Fruit fly (Drosophila melanogaster) whole organism, embryonic: ENCODE data around the gene CG44158.
A peak's percentile ranks its signal among the peaks of the same experiment; 100 is the strongest.

ENCODE experiments used
- BEAF-32 ChIP-seq: fragments of 200-800 bp; sonication (Bioruptor generic); optimal IDR thresholded peaks from 3 replicates; lab custom pipeline; 2017; ENCODE audit warnings: missing biosample characterization, missing genetic modification characterization, mild to moderate bottlenecking, moderate library complexity, missing genetic modification reagents
- CG11696 ChIP-seq: fragments of 200-800 bp; sonication (Bioruptor generic); IDR thresholded peaks from 2 replicates; pipeline ENCODE4 v1.3.6; 2022; ENCODE audit warnings: missing biosample characterization, missing genetic modification characterization
- CG12236 ChIP-seq: fragments of 200-800 bp; sonication (Bioruptor generic); optimal IDR thresholded peaks from 2 replicates; lab custom pipeline; 2016; ENCODE audit warnings: missing biosample characterization, missing genetic modification characterization
- CG13123 ChIP-seq: fragments of 200-800 bp; sonication (Bioruptor generic); optimal IDR thresholded peaks from 2 replicates; lab custom pipeline; 2016; ENCODE audit warnings: missing biosample characterization, missing genetic modification characterization
- CG14667 ChIP-seq: fragments of 200-800 bp; sonication (Bioruptor generic); IDR thresholded peaks from 2 replicates; pipeline ENCODE4 v1.3.6; 2022; ENCODE audit warnings: missing biosample characterization, missing genetic modification characterization
- CG14710 ChIP-seq: fragments of 200-800 bp; sonication (Bioruptor generic); optimal IDR thresholded peaks from 3 replicates; lab custom pipeline; 2019; ENCODE audit warnings: missing biosample characterization, mild to moderate bottlenecking, missing genetic modification characterization, moderate library complexity
- CG1832 ChIP-seq: fragments of 200-800 bp; sonication (Bioruptor generic); optimal IDR thresholded peaks from 2 replicates; lab custom pipeline; 2017; ENCODE audit warnings: missing biosample characterization, mild to moderate bottlenecking, missing genetic modification characterization, inconsistent platforms
- CG18599 ChIP-seq: fragments of 200-800 bp; sonication (Bioruptor generic); optimal IDR thresholded peaks from 3 replicates; lab custom pipeline; 2017; ENCODE audit warnings: missing biosample characterization, missing genetic modification characterization, mild to moderate bottlenecking, moderate library complexity, missing genetic modification reagents
- CG2202 ChIP-seq: fragments of 200-800 bp; sonication (Bioruptor generic); optimal IDR thresholded peaks from 2 replicates; lab custom pipeline; 2018; ENCODE audit warnings: missing biosample characterization, mild to moderate bottlenecking, missing genetic modification characterization
- CG3065 ChIP-seq: fragments of 200-800 bp; sonication (Bioruptor generic); optimal IDR thresholded peaks from 2 replicates; lab custom pipeline; 2016; ENCODE audit warnings: missing biosample characterization, missing genetic modification characterization
- CG31365 ChIP-seq: fragments of 200-800 bp; sonication (Bioruptor generic); optimal IDR thresholded peaks from 2 replicates; lab custom pipeline; 2018; ENCODE audit warnings: missing biosample characterization, mild to moderate bottlenecking, missing genetic modification characterization
- CG34422 ChIP-seq: fragments of 200-800 bp; sonication (Bioruptor generic); IDR thresholded peaks from 3 replicates; pipeline ENCODE4 v1.3.6; 2022; ENCODE audit warnings: missing biosample characterization, missing genetic modification characterization
- CG5953 ChIP-seq: fragments of 200-800 bp; sonication (Bioruptor generic); IDR thresholded peaks from 2 replicates; pipeline ENCODE4 v1.3.6; 2022; ENCODE audit warnings: missing biosample characterization, missing genetic modification characterization
- CG6765 ChIP-seq: fragments of 200-800 bp; sonication (Bioruptor generic); optimal IDR thresholded peaks from 3 replicates; lab custom pipeline; 2017; ENCODE audit warnings: missing biosample characterization, mild to moderate bottlenecking, missing genetic modification characterization
- CG7271 ChIP-seq: fragments of 200-800 bp; sonication (Bioruptor generic); optimal IDR thresholded peaks from 2 replicates; lab custom pipeline; 2018; ENCODE audit warnings: missing biosample characterization, mild to moderate bottlenecking, missing genetic modification characterization, moderate library complexity
- CG8281 ChIP-seq: fragments of 200-800 bp; sonication (Bioruptor generic); optimal IDR thresholded peaks from 2 replicates; lab custom pipeline; 2018; ENCODE audit warnings: missing biosample characterization, mild to moderate bottlenecking, missing genetic modification characterization, moderate library complexity
- CG8478 ChIP-seq: fragments of >200 bp; optimal IDR thresholded peaks from 2 replicates; lab custom pipeline; 2018
- CG8765 ChIP-seq: fragments of 200-800 bp; sonication (Bioruptor generic); IDR thresholded peaks from 2 replicates; pipeline ENCODE4 v1.3.6; 2022; ENCODE audit warnings: missing biosample characterization, missing genetic modification characterization
- CoRest ChIP-seq: fragments of 200-800 bp; sonication (Bioruptor generic); optimal IDR thresholded peaks from 3 replicates; lab custom pipeline; 2018; ENCODE audit warnings: missing biosample characterization, mild to moderate bottlenecking, missing genetic modification characterization, moderate library complexity
- Deaf1 ChIP-seq: fragments of 200-800 bp; optimal IDR thresholded peaks from 3 replicates; lab custom pipeline; 2019; ENCODE audit warnings: missing biosample characterization, mild to moderate bottlenecking, missing genetic modification characterization, moderate library complexity
- Dip3 ChIP-seq: fragments of 200-800 bp; sonication (Bioruptor generic); optimal IDR thresholded peaks from 3 replicates; lab custom pipeline; 2016; ENCODE audit warnings: missing biosample characterization, missing genetic modification characterization
- E2f2 ChIP-seq: fragments of 200-800 bp; sonication (Bioruptor generic); IDR thresholded peaks from 2 replicates; pipeline ENCODE4 v1.3.6; 2022; ENCODE audit warnings: missing biosample characterization, missing genetic modification characterization
- H15 ChIP-seq: fragments of 200-800 bp; sonication (Bioruptor generic); IDR thresholded peaks from 3 replicates; pipeline ENCODE4 v1.3.6; 2022; ENCODE audit warnings: missing biosample characterization, missing genetic modification characterization
- Hand ChIP-seq: fragments of 200-800 bp; sonication (Bioruptor generic); optimal IDR thresholded peaks from 2 replicates; lab custom pipeline; 2017; ENCODE audit warnings: mild to moderate bottlenecking, missing biosample characterization, missing genetic modification reagents, missing genetic modification characterization
- MESR4 ChIP-seq: fragments of 200-800 bp; sonication (Bioruptor generic); optimal IDR thresholded peaks from 2 replicates; lab custom pipeline; 2018; ENCODE audit warnings: missing biosample characterization, mild to moderate bottlenecking, missing genetic modification characterization, moderate library complexity
- Med ChIP-seq: fragments of 200-800 bp; sonication (Bioruptor generic); peaks from one replicate; lab custom pipeline; 2016; ENCODE audit warnings: missing biosample characterization, missing genetic modification characterization, mild to moderate bottlenecking, inconsistent platforms, moderate library complexity
- Myb ChIP-seq: fragments of 200-800 bp; sonication (Bioruptor generic); optimal IDR thresholded peaks from 2 replicates; lab custom pipeline; 2016; ENCODE audit warnings: missing biosample characterization, missing genetic modification characterization
- Ravus ChIP-seq: fragments of 200-800 bp; sonication (Bioruptor generic); IDR thresholded peaks from 2 replicates; pipeline ENCODE4 v1.3.6; 2022; ENCODE audit warnings: missing biosample characterization, missing genetic modification characterization
- Sin3A ChIP-seq: fragments of >200 bp; optimal IDR thresholded peaks from 2 replicates; lab custom pipeline; 2018
- Sry-β ChIP-seq: fragments of 200-800 bp; sonication (Bioruptor generic); optimal IDR thresholded peaks from 2 replicates; lab custom pipeline; 2018; ENCODE audit warnings: missing biosample characterization, mild to moderate bottlenecking, missing genetic modification characterization, moderate library complexity
- Tbp ChIP-seq: fragments of >200 bp; optimal IDR thresholded peaks from 2 replicates; lab custom pipeline; 2018; ENCODE audit warnings: missing biosample characterization, missing genetic modification characterization
- abd-A ChIP-seq: fragments of 200-800 bp; sonication (Bioruptor generic); optimal IDR thresholded peaks from 3 replicates; lab custom pipeline; 2019; ENCODE audit warnings: missing biosample characterization, mild to moderate bottlenecking, missing genetic modification characterization, moderate library complexity
- cg ChIP-seq: fragments of 200-800 bp; sonication (Bioruptor generic); optimal IDR thresholded peaks from 3 replicates; lab custom pipeline; 2019; ENCODE audit warnings: missing biosample characterization, mild to moderate bottlenecking, missing genetic modification characterization, moderate library complexity
- fd3F ChIP-seq: fragments of 200-800 bp; sonication (Bioruptor generic); optimal IDR thresholded peaks from 2 replicates; lab custom pipeline; 2018; ENCODE audit warnings: missing biosample characterization, mild to moderate bottlenecking, missing genetic modification characterization, moderate library complexity
- ind ChIP-seq: fragments of 200-800 bp; sonication (Bioruptor generic); optimal IDR thresholded peaks from 3 replicates; lab custom pipeline; 2016; ENCODE audit warnings: missing biosample characterization, missing genetic modification characterization
- insv ChIP-seq, 2 experiments: fragments of 200-800 bp; sonication (Bioruptor generic); optimal IDR thresholded peaks; 3 replicates each; lab custom pipeline; 2016 to 2018; ENCODE audit warnings: missing biosample characterization in 2 of 2, missing genetic modification characterization in 2 of 2
- jing ChIP-seq: fragments of 200-800 bp; sonication (Bioruptor generic); optimal IDR thresholded peaks from 2 replicates; lab custom pipeline; 2018; ENCODE audit warnings: missing biosample characterization, mild to moderate bottlenecking, missing genetic modification characterization
- lab ChIP-seq: fragments of 200-800 bp; sonication (Bioruptor generic); optimal IDR thresholded peaks from 3 replicates; lab custom pipeline; 2017; ENCODE audit warnings: missing biosample characterization, missing genetic modification characterization, mild to moderate bottlenecking, moderate library complexity, missing genetic modification reagents
- mirr ChIP-seq: fragments of 200-800 bp; sonication (Bioruptor generic); optimal IDR thresholded peaks from 3 replicates; lab custom pipeline; 2018; ENCODE audit warnings: missing biosample characterization, mild to moderate bottlenecking, missing genetic modification characterization
- oc ChIP-seq: fragments of 200-800 bp; sonication (Bioruptor generic); optimal IDR thresholded peaks from 2 replicates; lab custom pipeline; 2018; ENCODE audit warnings: missing biosample characterization, mild to moderate bottlenecking, missing genetic modification characterization, moderate library complexity
- p53 ChIP-seq: fragments of 200-800 bp; sonication (Bioruptor generic); optimal IDR thresholded peaks from 2 replicates; lab custom pipeline; 2016; ENCODE audit warnings: missing biosample characterization, missing genetic modification characterization
- prd ChIP-seq, 3 experiments: fragments of >200 bp in 2 of 3; fragments of 200-800 bp in 1 of 3; sonication (Bioruptor generic) in 1 of 3; optimal IDR thresholded peaks in 2 of 3; IDR thresholded peaks in 1 of 3; 2 replicates in 2 of 3; 3 replicates in 1 of 3; pipeline versions ENCODE4 v1.3.6 to Lab custom; 2017 to 2022; ENCODE audit warnings: missing biosample characterization in 1 of 3, missing genetic modification characterization in 1 of 3
- pum ChIP-seq: fragments of 200-800 bp; sonication (Bioruptor generic); optimal IDR thresholded peaks from 2 replicates; lab custom pipeline; 2016; ENCODE audit warnings: missing biosample characterization, missing genetic modification characterization
- row ChIP-seq: fragments of 200-800 bp; sonication (Bioruptor generic); IDR thresholded peaks from 3 replicates; pipeline ENCODE4 v1.3.6; 2022; ENCODE audit warnings: missing biosample characterization, missing genetic modification characterization
- sima ChIP-seq: fragments of 200-800 bp; sonication (Bioruptor generic); optimal IDR thresholded peaks from 2 replicates; lab custom pipeline; 2016; ENCODE audit warnings: missing biosample characterization, missing genetic modification characterization
- sna ChIP-seq: fragments of 200-800 bp; sonication (Bioruptor generic); IDR thresholded peaks from 2 replicates; pipeline ENCODE4 v1.3.6; 2022; ENCODE audit warnings: missing biosample characterization, missing genetic modification characterization; ENCODE audit not compliant: partially characterized antibody
- so ChIP-seq: fragments of 200-800 bp; sonication (Bioruptor generic); IDR thresholded peaks from 3 replicates; pipeline ENCODE4 v1.3.6; 2022; ENCODE audit warnings: missing biosample characterization, missing genetic modification characterization
- sr ChIP-seq: fragments of 200-800 bp; sonication (Bioruptor generic); IDR thresholded peaks from 3 replicates; pipeline ENCODE4 v1.3.6; 2022; ENCODE audit warnings: missing biosample characterization, missing genetic modification characterization
- tio ChIP-seq: fragments of 200-800 bp; sonication (Bioruptor generic); optimal IDR thresholded peaks from 2 replicates; lab custom pipeline; 2017; ENCODE audit warnings: missing biosample characterization, missing genetic modification characterization, inconsistent platforms
- z ChIP-seq: fragments of 200-800 bp; sonication (Bioruptor generic); IDR thresholded peaks from 3 replicates; pipeline ENCODE4 v1.3.6; 2022; ENCODE audit warnings: missing biosample characterization, missing genetic modification characterization

Gene CG44158

dm6 chr3R:18245044-18245596 lies 36.5 kb downstream of the CG44158 start (continued):
- TF ChIP-seq tio (GFP tag; lab: Kevin White, UChicago) (no peak), fd3F (no peak), Sry-β (GFP tag; lab: Kevin White, UChicago) (no peak), p53 (no peak), Ravus (GFP tag; lab: Robert Waterston, UW) (no peak), z (GFP tag; lab: Robert Waterston, UW) (no peak)

dm6 chr3R:18246041-18246440 lies 37.5 kb downstream of the CG44158 start:
- TF ChIP-seq CG8765 (GFP tag; lab: Robert Waterston, UW): no peak
- TF ChIP-seq CG7271 (tag; lab: Kevin White, UChicago): no peak
- 0 out of 2 replicates have a peak, but pooled peaks have one; percentile 15 for TF ChIP-seq E2f2 (GFP tag; lab: Robert Waterston, UW)
- no peak for TF ChIP-seq so (GFP tag; lab: Robert Waterston, UW)
- TF ChIP-seq CG2202 (tag; lab: Kevin White, UChicago): no peak
- TF ChIP-seq pum (GFP tag; lab: Kevin White, UChicago): no peak
- TF ChIP-seq insv (GFP tag; optimal IDR thresholded peaks at IDR 0.05; lab: Kevin White, UChicago): no peak
- peak; percentile 8 for TF ChIP-seq CG1832 (GFP tag; lab: Kevin White, UChicago)
- TF ChIP-seq H15 (GFP tag; lab: Robert Waterston, UW): no peak
- no peak for TF ChIP-seq CG14710 (tag; lab: Kevin White, UChicago)
- TF ChIP-seq CG14667 (GFP tag; lab: Robert Waterston, UW): no peak
- TF ChIP-seq Deaf1 (tag; lab: Kevin White, UChicago): peak; percentile 8
- TF ChIP-seq sna (GFP tag; lab: Robert Waterston, UW): no peak
- TF ChIP-seq Hand (GFP tag; lab: Kevin White, UChicago): no peak
- no peak for TF ChIP-seq CG11696 (GFP tag; lab: Robert Waterston, UW)
- TF ChIP-seq CG13123 (GFP tag; lab: Kevin White, UChicago): no peak
- TF ChIP-seq Dip3 (GFP tag; lab: Kevin White, UChicago): no peak
- no peak for TF ChIP-seq CG3065 (GFP tag; lab: Kevin White, UChicago)
- TF ChIP-seq Myb (GFP tag; lab: Kevin White, UChicago): no peak
- peak; percentile 31 for TF ChIP-seq mirr (GFP tag; lab: Kevin White, UChicago)
- TF ChIP-seq lab (GFP tag; lab: Kevin White, UChicago): no peak
- no peak for TF ChIP-seq sr (GFP tag; lab: Robert Waterston, UW)
- TF ChIP-seq CG18599 (GFP tag; lab: Kevin White, UChicago): no peak
- no peak for TF ChIP-seq CG34422 (GFP tag; lab: Robert Waterston, UW)
- TF ChIP-seq oc: no peak
- TF ChIP-seq CG31365 (tag; lab: Kevin White, UChicago): no peak
- peak; percentile 59 for TF ChIP-seq cg
- no peak for TF ChIP-seq Tbp
- TF ChIP-seq CG8281 (tag; lab: Kevin White, UChicago): no peak
- no peak for TF ChIP-seq CG5953 (GFP tag; lab: Robert Waterston, UW)
- TF ChIP-seq prd (optimal IDR thresholded peaks at IDR 0.05; lab: Kevin White, UChicago): no peak
- no peak for TF ChIP-seq prd (GFP tag; IDR thresholded peaks at IDR 0.05; lab: Robert Waterston, UW)
- TF ChIP-seq abd-A (tag; lab: Kevin White, UChicago): peak; percentile 5
- no peak for TF ChIP-seq CoRest
- TF ChIP-seq sima (GFP tag; lab: Kevin White, UChicago): no peak
- no peak for TF ChIP-seq row (GFP tag; lab: Robert Waterston, UW)
- TF ChIP-seq CG8478: peak; percentile 28
- no peak for TF ChIP-seq CG6765
- peak; percentile 36 for TF ChIP-seq Med (GFP tag; lab: Kevin White, UChicago)
- TF ChIP-seq Sin3A: no peak
- no peak for TF ChIP-seq CG12236
- TF ChIP-seq MESR4 (GFP tag; lab: Kevin White, UChicago): no peak
- TF ChIP-seq BEAF-32 (GFP tag; lab: Kevin White, UChicago): no peak
- TF ChIP-seq ind (GFP tag; lab: Kevin White, UChicago): no peak
- TF ChIP-seq jing (GFP tag; lab: Kevin White, UChicago): no peak
- no peak for TF ChIP-seq fd3F
